Fruit fly (Drosophila melanogaster) whole organism: Measurements from ENCODE around the gene CG31211.

Experiments
- Dll ChIP-seq: fragments of >200 bp; optimal IDR thresholded peaks from 2 replicates; lab custom pipeline; 2017
- EcR ChIP-seq, 2 experiments: fragments of >200 bp; optimal IDR thresholded peaks; 2 replicates each; lab custom pipeline; 2017; ENCODE audit warnings: missing biosample characterization in 2 of 2, missing genetic modification characterization in 2 of 2, missing genetic modification reagents in 2 of 2
- pan ChIP-seq: fragments of >200 bp; optimal IDR thresholded peaks from 2 replicates; lab custom pipeline; 2017
- psq ChIP-seq: fragments of >200 bp; optimal IDR thresholded peaks from 2 replicates; lab custom pipeline; 2017
- usp ChIP-seq: fragments of >200 bp; optimal IDR thresholded peaks from 2 replicates; lab custom pipeline; 2017; ENCODE audit warnings: missing biosample characterization, missing genetic modification characterization, mixed read lengths

dm6 chr3R:11902893-11903292 lies 46.6 kb upstream of the CG31211 start:
- TF ChIP-seq usp (no peak), psq (no peak), Dll (lab: Kevin White, UChicago) (no peak), pan (no peak), EcR (GFP tag; optimal IDR thresholded peaks at IDR 0.05; lab: Kevin White, UChicago) (no peak)
